Fruit fly (Drosophila melanogaster) whole organism, pupa: ENCODE measurements around the gene CG6908.

Source experiments
- CG12605 ChIP-seq: fragments of 200-800 bp; sonication (Bioruptor generic); IDR thresholded peaks from 2 replicates; pipeline ENCODE4 v1.3.6; 2022; ENCODE audit warnings: missing biosample characterization, missing genetic modification characterization
- CG9948 ChIP-seq: fragments of 200-800 bp; sonication (Bioruptor generic); optimal IDR thresholded peaks from 2 replicates; lab custom pipeline; 2018; ENCODE audit warnings: missing biosample characterization, mild to moderate bottlenecking, missing genetic modification characterization, moderate library complexity
- Pif1A ChIP-seq: fragments of 200-800 bp; sonication (Bioruptor generic); optimal IDR thresholded peaks from 3 replicates; lab custom pipeline; 2016; ENCODE audit warnings: missing biosample characterization, missing genetic modification characterization

DNA sequence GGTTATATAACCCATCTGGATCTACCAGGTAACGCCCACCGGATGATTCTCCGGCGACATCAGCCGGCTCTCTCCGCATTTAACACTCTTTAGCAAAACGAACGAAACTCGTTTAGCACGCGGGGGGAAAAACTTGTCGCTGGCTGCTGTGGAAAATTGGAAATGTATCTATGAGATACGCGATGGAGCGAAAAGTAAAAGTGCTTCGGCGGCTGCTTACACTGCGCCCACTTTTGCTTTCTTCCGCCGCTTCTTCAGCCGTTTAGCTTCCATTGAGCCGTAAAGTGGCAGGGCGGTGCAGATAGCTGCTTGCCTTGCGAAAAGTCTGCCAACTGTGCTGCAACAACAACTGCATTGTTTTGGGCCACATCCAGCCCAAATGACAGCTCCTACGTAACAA is 28.7 kb downstream of the CG6908 start:
- TF ChIP-seq Pif1A (GFP tag; lab: Kevin White, UChicago) (no peak), CG9948 (tag; lab: Kevin White, UChicago) (no peak), CG12605 (no peak)
